Worm (Caenorhabditis elegans): ENCODE data around the gene cdd-2.

Gene cdd-2

DNA sequence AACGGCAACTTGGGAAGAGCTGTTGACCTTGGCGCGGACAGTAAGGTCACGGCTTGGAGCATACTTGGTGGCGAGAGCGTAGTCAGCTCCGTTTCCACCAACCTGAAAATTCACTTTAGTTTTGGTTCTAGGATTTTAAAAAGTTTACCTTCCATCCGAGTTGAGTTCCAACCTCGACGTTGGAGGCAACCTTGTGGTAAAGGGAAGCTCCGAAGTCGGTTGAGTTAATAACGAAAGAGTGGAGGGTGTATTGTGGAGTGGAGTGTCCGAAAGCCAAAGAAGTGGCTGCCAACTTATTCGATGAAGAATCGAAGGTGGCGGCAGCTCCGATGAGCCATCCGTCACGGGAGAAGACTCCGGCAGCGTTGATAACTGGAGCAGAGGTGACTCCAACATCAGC is 41.0 kb downstream of the cdd-2 start:
- TF ChIP-seq zip-5 (tag; optimal IDR thresholded peaks at IDR 0.05) = no peak
- no peak for TF ChIP-seq ceh-30 (tag; optimal IDR thresholded peaks at IDR 0.05)
- TF ChIP-seq madf-2 (tag; optimal IDR thresholded peaks at IDR 0.05) = no peak
- no peak for TF ChIP-seq C38D4.7 (GFP tag; optimal IDR thresholded peaks at IDR 0.05)
- TF ChIP-seq ceh-45 (GFP tag; IDR thresholded peaks at IDR 0.05) = no peak
- TF ChIP-seq hlh-15 (tag; optimal IDR thresholded peaks at IDR 0.05) = no peak
- TF ChIP-seq dve-1 (tag; optimal IDR thresholded peaks at IDR 0.05) = no peak
- TF ChIP-seq ceh-24 (tag; optimal IDR thresholded peaks at IDR 0.05) = no peak
- TF ChIP-seq unc-3 (GFP tag; conservative IDR thresholded peaks at IDR 0.05) = no peak
- TF ChIP-seq unc-3 (tag; optimal IDR thresholded peaks at IDR 0.05) = no peak
- TF ChIP-seq ceh-19 (GFP tag; optimal IDR thresholded peaks at IDR 0.05) = no peak
- TF ChIP-seq hlh-30 (tag; optimal IDR thresholded peaks at IDR 0.05; ENCODE audit: insufficient read depth) = no peak

DNA sequence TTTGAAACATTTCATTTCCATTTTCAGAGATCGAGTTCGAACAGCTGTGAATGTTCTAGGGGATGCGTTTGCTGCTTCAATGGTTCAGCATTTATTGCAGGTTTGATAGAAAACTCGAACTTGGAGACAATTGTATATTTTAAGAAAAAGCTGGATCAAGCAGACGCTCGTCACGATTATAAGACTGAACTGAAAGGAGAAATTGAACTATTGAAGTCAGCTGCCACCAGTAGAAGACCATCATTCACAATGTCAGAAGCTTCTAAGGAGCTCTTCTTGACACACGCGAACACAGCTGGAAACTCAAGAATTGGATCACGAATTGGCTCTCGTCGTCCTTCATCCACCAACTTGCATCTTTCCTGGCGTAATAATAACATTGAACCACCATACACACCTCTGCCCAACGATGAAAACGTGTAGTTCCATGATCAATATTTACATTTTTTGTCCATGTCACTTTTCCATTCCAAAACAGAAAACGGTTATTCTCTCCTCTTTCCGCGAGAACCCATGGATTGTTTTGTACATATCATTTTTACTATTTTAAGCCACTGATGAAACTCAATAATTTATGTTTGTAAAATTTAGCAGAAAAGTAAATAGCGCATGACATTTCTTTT is 41.7 kb downstream of the cdd-2 start:
- no peak for TF ChIP-seq ceh-19 (GFP tag; optimal IDR thresholded peaks at IDR 0.05)
- no peak for TF ChIP-seq unc-86 (tag; optimal IDR thresholded peaks at IDR 0.05)
- no peak for TF ChIP-seq nfya-1 (tag; optimal IDR thresholded peaks at IDR 0.05)
- no peak for TF ChIP-seq fkh-6 (tag; optimal IDR thresholded peaks at IDR 0.05)
- no peak for TF ChIP-seq zip-5 (tag; optimal IDR thresholded peaks at IDR 0.05)
- no peak for TF ChIP-seq ztf-16 (tag; optimal IDR thresholded peaks at IDR 0.05)
- peak; percentile 38 for TF ChIP-seq ama-1 (optimal IDR thresholded peaks at IDR 0.05)

DNA sequence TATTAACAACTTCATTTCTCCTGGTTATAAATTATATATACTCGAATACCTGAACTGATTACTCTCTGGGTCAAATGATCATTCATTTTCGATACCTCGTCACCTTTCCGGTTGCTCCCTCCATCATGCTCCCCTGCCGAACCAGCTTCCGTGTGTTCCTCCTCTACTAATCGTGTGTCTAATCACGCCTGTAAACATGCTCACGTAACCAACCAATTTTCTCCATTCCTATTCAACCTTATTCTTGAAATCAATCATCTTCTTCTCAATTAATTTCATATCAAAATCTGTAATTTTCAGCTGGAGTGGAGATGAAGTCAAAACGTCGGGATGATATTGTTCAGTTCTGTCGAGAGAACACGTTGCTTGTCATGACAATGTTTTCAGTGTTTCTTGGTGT is 44.4 kb downstream of the cdd-2 start, which contains the start of gene glt-6:
glt-6 (plus strand) TSS at position 301 of the 400 bp plus-strand sequence.
- TF ChIP-seq eyg-1 (tag; optimal IDR thresholded peaks at IDR 0.05) = no peak
- no peak for TF ChIP-seq mec-3 (tag; optimal IDR thresholded peaks at IDR 0.05; ENCODE audit: borderline replicate concordance)
- no peak for TF ChIP-seq tbx-7 (tag; optimal IDR thresholded peaks at IDR 0.05)
- TF ChIP-seq madf-2 (tag; optimal IDR thresholded peaks at IDR 0.05) = no peak
- no peak for TF ChIP-seq fkh-10 (GFP tag; optimal IDR thresholded peaks at IDR 0.05)
- TF ChIP-seq syd-9 (tag; optimal IDR thresholded peaks at IDR 0.05) = no peak
- no peak for TF ChIP-seq lin-11 (tag; optimal IDR thresholded peaks at IDR 0.05)
- TF ChIP-seq pag-3 (tag; optimal IDR thresholded peaks at IDR 0.05; ENCODE audit: borderline replicate concordance) = no peak
- no peak for TF ChIP-seq npax-4 (tag; optimal IDR thresholded peaks at IDR 0.05)
- no peak for TF ChIP-seq nfya-1 (tag; optimal IDR thresholded peaks at IDR 0.05)
- no peak for TF ChIP-seq ceh-24 (tag; optimal IDR thresholded peaks at IDR 0.05)
- TF ChIP-seq ceh-31 (tag; optimal IDR thresholded peaks at IDR 0.05) = no peak
- no peak for TF ChIP-seq unc-42 (tag; optimal IDR thresholded peaks at IDR 0.05)
- TF ChIP-seq ceh-6 (GFP tag; optimal IDR thresholded peaks at IDR 0.05) = no peak
- no peak for TF ChIP-seq ceh-14 (tag; optimal IDR thresholded peaks at IDR 0.05)
- no peak for TF ChIP-seq pax-1 (tag; optimal IDR thresholded peaks at IDR 0.05)
- no peak for TF ChIP-seq elt-4 (tag; optimal IDR thresholded peaks at IDR 0.05)
- no peak for TF ChIP-seq C08G9.2 (tag; optimal IDR thresholded peaks at IDR 0.05)

DNA sequence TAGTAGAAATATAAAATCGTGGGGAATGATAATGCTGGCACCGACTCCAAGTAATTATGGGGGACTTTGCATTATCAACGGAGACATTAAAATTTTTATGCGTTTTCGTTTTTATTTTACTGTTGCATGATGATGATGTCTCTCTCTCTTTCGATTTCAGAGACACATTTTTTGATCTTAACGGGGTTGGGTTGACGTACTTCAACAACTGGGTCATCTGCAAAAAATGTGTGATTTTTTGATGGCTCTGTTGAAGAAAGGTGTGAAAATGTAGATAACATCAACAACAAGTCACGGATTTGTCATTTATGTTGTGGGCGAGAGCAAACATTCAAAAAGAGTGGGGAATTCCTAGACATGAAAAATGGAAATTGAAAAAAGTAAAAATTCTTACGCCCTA is 46.4 kb downstream of the cdd-2 start, which contains the start of gene F55G1.15:
F55G1.15 (minus strand) TSS at position 101 of the 400 bp plus-strand sequence.
- TF ChIP-seq T23F11.4 (GFP tag; optimal IDR thresholded peaks at IDR 0.05) = no peak
- no peak for TF ChIP-seq nfya-1 (tag; optimal IDR thresholded peaks at IDR 0.05)
- TF ChIP-seq ref-2 (tag; optimal IDR thresholded peaks at IDR 0.05) = no peak
- TF ChIP-seq pag-3 (tag; optimal IDR thresholded peaks at IDR 0.05; ENCODE audit: borderline replicate concordance) = no peak
- TF ChIP-seq hlh-15 (tag; optimal IDR thresholded peaks at IDR 0.05) = no peak
- TF ChIP-seq ceh-22 (tag; optimal IDR thresholded peaks at IDR 0.05) = no peak
- no peak for TF ChIP-seq elt-4 (tag; optimal IDR thresholded peaks at IDR 0.05)
- TF ChIP-seq pros-1 (tag; optimal IDR thresholded peaks at IDR 0.05) = no peak
- no peak for TF ChIP-seq pax-1 (tag; optimal IDR thresholded peaks at IDR 0.05)
- TF ChIP-seq pat-9 (tag; optimal IDR thresholded peaks at IDR 0.05) = no peak
- no peak for TF ChIP-seq ceh-30 (tag; optimal IDR thresholded peaks at IDR 0.05)
- no peak for TF ChIP-seq Y22D7AL.16 (tag; optimal IDR thresholded peaks at IDR 0.05)
